Worm (Caenorhabditis elegans) whole organism, late embryonic: ENCODE data around the gene C15H9.2.

Experiments
- ceh-34 ChIP-seq: sonication (generic microtip); optimal IDR thresholded peaks from 2 replicates; lab custom pipeline; 2016; ENCODE audit warnings: mild to moderate bottlenecking, missing genetic modification characterization, missing compliant biosample characterization
- dmd-4 ChIP-seq: sonication (generic microtip); optimal IDR thresholded peaks from 2 replicates; lab custom pipeline; 2016; ENCODE audit warnings: borderline replicate concordance, missing genetic modification characterization, missing compliant biosample characterization

DNA sequence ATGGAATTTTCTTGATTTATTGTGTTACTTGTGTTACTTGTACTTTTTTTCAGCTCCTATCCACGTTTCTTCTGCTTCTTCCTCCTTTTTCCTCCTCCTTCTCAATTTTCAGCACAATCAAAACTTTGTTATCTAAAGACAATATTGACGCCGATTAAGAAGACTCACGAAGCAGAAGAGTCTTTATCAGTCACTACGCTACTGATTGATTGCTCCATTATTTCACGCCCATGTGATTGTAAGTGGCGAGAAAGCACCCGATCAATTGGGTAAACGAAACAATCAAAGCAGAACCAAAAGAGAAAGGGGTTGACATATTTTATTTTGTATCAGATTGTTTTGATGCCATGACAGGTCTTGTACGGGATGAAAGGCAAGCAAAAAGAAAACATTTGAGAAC, 50.9 kb downstream of the C15H9.2 start, which contains the start of gene T25B2.2:
- no peak for TF ChIP-seq dmd-4 (tag; lab: Kevin White, UChicago)
- TF ChIP-seq ceh-34, result no peak
